Worm (Caenorhabditis elegans) whole organism, L1 larva: ENCODE measurements around the gene srb-17.

Experiments used
- C04F5.9 ChIP-seq: sonication (generic microtip); optimal IDR thresholded peaks from 2 replicates; lab custom pipeline; 2016; ENCODE audit warnings: missing genetic modification characterization, missing compliant biosample characterization
- C16A3.4 ChIP-seq: fragments of 150-350 bp; optimal IDR thresholded peaks from 2 replicates; lab custom pipeline; 2014; ENCODE audit warnings: missing biosample characterization, missing genetic modification characterization
- C34B4.2 ChIP-seq: sonication (generic microtip); optimal IDR thresholded peaks from 2 replicates; lab custom pipeline; 2017; ENCODE audit warnings: mild to moderate bottlenecking, missing genetic modification characterization, missing compliant biosample characterization
- F16B12.6 ChIP-seq: fragments of 150-350 bp; optimal IDR thresholded peaks from 2 replicates; lab custom pipeline; 2014; ENCODE audit warnings: missing biosample characterization, missing genetic modification characterization
- Y116A8C.19 ChIP-seq: sonication (generic microtip); optimal IDR thresholded peaks from 2 replicates; lab custom pipeline; 2016; ENCODE audit warnings: missing compliant biosample characterization, missing genetic modification characterization, borderline replicate concordance
- aha-1 ChIP-seq: fragments of 150-350 bp; optimal IDR thresholded peaks from 2 replicates; lab custom pipeline; 2014; ENCODE audit warnings: missing biosample characterization, missing genetic modification characterization
- alr-1 ChIP-seq: fragments of 200-800 bp; sonication (Bioruptor generic); optimal IDR thresholded peaks from 2 replicates; lab custom pipeline; 2018; ENCODE audit warnings: borderline replicate concordance, mild to moderate bottlenecking, missing genetic modification characterization, missing compliant biosample characterization
- blmp-1 ChIP-seq: fragments of 150-350 bp; optimal IDR thresholded peaks from 2 replicates; lab custom pipeline; 2014; ENCODE audit warnings: missing biosample characterization, missing genetic modification characterization
- ceh-8 ChIP-seq: fragments of 200-800 bp; sonication (Bioruptor generic); optimal IDR thresholded peaks from 2 replicates; lab custom pipeline; 2018; ENCODE audit warnings: mild to moderate bottlenecking, missing genetic modification characterization, moderate library complexity, missing compliant biosample characterization
- ces-1 ChIP-seq: fragments of 150-350 bp; optimal IDR thresholded peaks from 2 replicates; lab custom pipeline; 2014; ENCODE audit warnings: missing biosample characterization, missing genetic modification reagents, missing genetic modification characterization
- dpl-1 ChIP-seq, 3 experiments: fragments of 150-350 bp in 2 of 3; sonication (generic microtip) in 1 of 3; optimal IDR thresholded peaks; 2 replicates each; lab custom pipeline; 2014 to 2017; ENCODE audit warnings: missing biosample characterization in 3 of 3, missing genetic modification characterization in 3 of 3, missing genetic modification reagents in 3 of 3
- efl-1 ChIP-seq, 4 experiments: fragments of 150-350 bp; optimal IDR thresholded peaks in 3 of 4; peaks in 1 of 4; 1 replicate in 1 of 4; 2 replicates in 3 of 4; lab custom pipeline; 2014; ENCODE audit warnings: missing biosample characterization in 2 of 4, missing genetic modification characterization in 2 of 4, missing genetic modification reagents in 2 of 4
- egl-13 ChIP-seq: sonication (generic microtip); optimal IDR thresholded peaks from 2 replicates; lab custom pipeline; 2016; ENCODE audit warnings: missing genotype, missing genetic modification reagents, missing genetic modification characterization, missing compliant biosample characterization
- egl-27 ChIP-seq, 2 experiments: fragments of 150-350 bp in 1 of 2; sonication (generic microtip); optimal IDR thresholded peaks; 3 replicates each; lab custom pipeline; 2017 to 2018; ENCODE audit warnings: missing biosample characterization in 2 of 2, missing genetic modification characterization in 2 of 2, missing genetic modification reagents in 2 of 2
- elt-2 ChIP-seq: sonication (generic microtip); optimal IDR thresholded peaks from 2 replicates; lab custom pipeline; 2016; ENCODE audit warnings: missing genetic modification characterization, mild to moderate bottlenecking, inconsistent platforms, missing compliant biosample characterization, missing genetic modification reagents
- ets-5 ChIP-seq: fragments of 200-800 bp; sonication (Bioruptor generic); IDR thresholded peaks from 2 replicates; pipeline ENCODE4 v1.3.6; 2022; ENCODE audit warnings: missing genetic modification characterization, missing compliant biosample characterization
- fkh-10 ChIP-seq: sonication (generic microtip); optimal IDR thresholded peaks from 2 replicates; lab custom pipeline; 2017; ENCODE audit warnings: missing biosample characterization, missing genetic modification reagents, missing genetic modification characterization
- fkh-4 ChIP-seq: sonication (generic microtip); optimal IDR thresholded peaks from 2 replicates; lab custom pipeline; 2016; ENCODE audit warnings: missing compliant biosample characterization, missing genetic modification characterization, borderline replicate concordance
- fkh-8 ChIP-seq: sonication (generic microtip); optimal IDR thresholded peaks from 2 replicates; lab custom pipeline; 2016; ENCODE audit warnings: mild to moderate bottlenecking, missing genetic modification characterization, missing compliant biosample characterization
- irx-1 ChIP-seq: sonication (generic microtip); optimal IDR thresholded peaks from 2 replicates; lab custom pipeline; 2016; ENCODE audit warnings: missing genetic modification characterization, missing compliant biosample characterization
- jun-1 ChIP-seq: fragments of 150-350 bp; optimal IDR thresholded peaks from 2 replicates; lab custom pipeline; 2014; ENCODE audit warnings: missing biosample characterization, missing genetic modification reagents, missing genetic modification characterization
- lin-13 ChIP-seq: fragments of 150-350 bp; optimal IDR thresholded peaks from 2 replicates; lab custom pipeline; 2014; ENCODE audit warnings: missing biosample characterization, missing genetic modification reagents, missing genetic modification characterization
- lin-14 ChIP-seq: fragments of 200-800 bp; sonication (Bioruptor generic); optimal IDR thresholded peaks from 2 replicates; lab custom pipeline; 2018; ENCODE audit warnings: mild to moderate bottlenecking, missing genetic modification characterization, moderate library complexity, missing compliant biosample characterization
- lir-3 ChIP-seq: sonication (generic microtip); optimal IDR thresholded peaks from 2 replicates; lab custom pipeline; 2016; ENCODE audit warnings: mild to moderate bottlenecking, missing genetic modification characterization, moderate library complexity, missing compliant biosample characterization; ENCODE audit not compliant: poor library complexity
- mab-9 ChIP-seq: fragments of 200-800 bp; sonication (Bioruptor generic); IDR thresholded peaks from 2 replicates; pipeline ENCODE4 v1.3.6; 2022; ENCODE audit warnings: missing genetic modification reagents, missing genetic modification characterization, missing compliant biosample characterization
- mdl-1 ChIP-seq, 2 experiments: fragments of 150-350 bp; optimal IDR thresholded peaks; 2 replicates each; lab custom pipeline; 2014 to 2017; ENCODE audit warnings: missing biosample characterization in 2 of 2, missing genetic modification characterization in 2 of 2, inconsistent platforms in 1 of 2
- mef-2 ChIP-seq: fragments of 150-350 bp; optimal IDR thresholded peaks from 2 replicates; lab custom pipeline; 2014; ENCODE audit warnings: missing biosample characterization, missing genetic modification characterization
- mep-1 ChIP-seq: fragments of 150-350 bp; optimal IDR thresholded peaks from 2 replicates; lab custom pipeline; 2014; ENCODE audit warnings: missing biosample characterization, missing genetic modification characterization
- nhr-11 ChIP-seq: fragments of 150-350 bp; optimal IDR thresholded peaks from 2 replicates; lab custom pipeline; 2014; ENCODE audit warnings: missing biosample characterization, missing genetic modification characterization
- nhr-12 ChIP-seq: sonication (generic microtip); optimal IDR thresholded peaks from 2 replicates; lab custom pipeline; 2017; ENCODE audit warnings: missing biosample characterization, missing genetic modification characterization
- nhr-237 ChIP-seq: fragments of 150-350 bp; optimal IDR thresholded peaks from 2 replicates; lab custom pipeline; 2014; ENCODE audit warnings: missing biosample characterization, missing genetic modification characterization
- nhr-28 ChIP-seq: fragments of 150-350 bp; optimal IDR thresholded peaks from 2 replicates; lab custom pipeline; 2014; ENCODE audit warnings: missing biosample characterization, missing genetic modification characterization
- nhr-47 ChIP-seq: sonication (generic microtip); optimal IDR thresholded peaks from 2 replicates; lab custom pipeline; 2016; ENCODE audit warnings: mild to moderate bottlenecking, missing genetic modification characterization, moderate library complexity, missing compliant biosample characterization
- nhr-84 ChIP-seq: sonication (generic microtip); optimal IDR thresholded peaks from 2 replicates; lab custom pipeline; 2017; ENCODE audit warnings: missing biosample characterization, missing genetic modification characterization
- nhr-85 ChIP-seq: sonication (generic microtip); peaks from one replicate; lab custom pipeline; 2016; ENCODE audit warnings: missing genetic modification characterization, inconsistent platforms, missing compliant biosample characterization
- pag-3 ChIP-seq: sonication (generic microtip); optimal IDR thresholded peaks from 2 replicates; lab custom pipeline; 2017; ENCODE audit warnings: missing genetic modification characterization, mild to moderate bottlenecking, missing compliant biosample characterization, antibody characterized with exemption, borderline replicate concordance; ENCODE audit not compliant: insufficient read depth
- pax-3 ChIP-seq: fragments of 200-800 bp; sonication (Bioruptor generic); optimal IDR thresholded peaks from 2 replicates; lab custom pipeline; 2018; ENCODE audit warnings: mild to moderate bottlenecking, missing genetic modification characterization, moderate library complexity, missing compliant biosample characterization
- rnt-1 ChIP-seq: sonication (generic microtip); optimal IDR thresholded peaks from 2 replicates; lab custom pipeline; 2016; ENCODE audit warnings: mild to moderate bottlenecking, missing genetic modification characterization, moderate library complexity, missing compliant biosample characterization
- snu-23 ChIP-seq: sonication (generic microtip); optimal IDR thresholded peaks from 2 replicates; lab custom pipeline; 2016; ENCODE audit warnings: missing genetic modification characterization, missing compliant biosample characterization
- sptf-1 ChIP-seq: fragments of 150-350 bp; optimal IDR thresholded peaks from 2 replicates; lab custom pipeline; 2014; ENCODE audit warnings: missing biosample characterization, missing genetic modification characterization
- sup-37 ChIP-seq: fragments of 200-800 bp; sonication (Bioruptor generic); optimal IDR thresholded peaks from 2 replicates; lab custom pipeline; 2018; ENCODE audit warnings: mild to moderate bottlenecking, missing genetic modification characterization, missing compliant biosample characterization
- swsn-7 ChIP-seq: sonication (generic microtip); optimal IDR thresholded peaks from 2 replicates; lab custom pipeline; 2016; ENCODE audit warnings: missing genetic modification characterization, missing compliant biosample characterization
- unc-130 ChIP-seq: fragments of 150-350 bp; optimal IDR thresholded peaks from 2 replicates; lab custom pipeline; 2017; ENCODE audit warnings: missing biosample characterization, missing genetic modification characterization, inconsistent platforms
- unc-30 ChIP-seq: sonication (generic microtip); optimal IDR thresholded peaks from 2 replicates; lab custom pipeline; 2017; ENCODE audit warnings: missing biosample characterization, missing genetic modification characterization
- unc-98 ChIP-seq: fragments of 200-800 bp; sonication (Bioruptor generic); IDR thresholded peaks from 2 replicates; pipeline ENCODE4 v1.3.6; 2022; ENCODE audit warnings: missing genetic modification characterization, missing compliant biosample characterization
- xbp-1 ChIP-seq: sonication (generic microtip); optimal IDR thresholded peaks from 2 replicates; lab custom pipeline; 2016; ENCODE audit warnings: missing genetic modification characterization, missing compliant biosample characterization
- zag-1 ChIP-seq: fragments of 150-350 bp; optimal IDR thresholded peaks from 2 replicates; lab custom pipeline; 2014; ENCODE audit warnings: missing biosample characterization, missing genetic modification characterization
- ztf-11 ChIP-seq, 2 experiments: sonication (generic microtip); optimal IDR thresholded peaks; 2 replicates each; lab custom pipeline; 2016 to 2017; ENCODE audit warnings: missing genetic modification characterization in 2 of 2, missing biosample characterization in 1 of 2, missing compliant biosample characterization in 1 of 2
- ztf-4 ChIP-seq: fragments of 150-350 bp; optimal IDR thresholded peaks from 2 replicates; lab custom pipeline; 2014; ENCODE audit warnings: missing biosample characterization, missing genetic modification characterization

srb-17 gene

DNA sequence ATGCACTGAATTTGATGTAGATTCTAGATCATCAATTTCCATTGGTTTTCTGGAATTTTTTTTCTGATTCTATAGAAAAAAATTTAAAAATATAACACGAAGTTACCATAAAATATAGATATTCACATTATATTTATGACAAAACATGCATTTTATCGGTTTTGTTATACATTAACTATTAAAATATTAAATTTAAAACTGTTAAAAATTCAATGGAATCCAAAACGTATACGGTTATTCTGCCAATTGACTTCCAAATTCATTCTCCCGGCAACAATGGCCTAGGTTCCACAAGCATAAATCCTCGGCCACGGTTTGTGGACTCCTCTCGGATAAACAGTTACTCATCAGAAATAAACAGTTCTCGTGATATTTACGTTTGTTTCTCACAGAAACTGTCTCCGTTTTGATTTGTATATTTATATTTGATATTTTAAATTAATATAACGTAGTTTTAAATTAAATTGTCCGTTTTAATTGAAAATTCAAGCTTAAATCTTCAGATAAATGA lies 26.6 kb upstream of the srb-17 start, which contains the start of the genes F01D4.5 and ced-5 (continued):
- TF ChIP-seq lin-14, result peak; percentile 92
- peak in 1 of 2 experiments; percentile 70 for TF ChIP-seq mdl-1 (tag; optimal IDR thresholded peaks at IDR 0.05; lab: Kevin White, UChicago)
- peak; percentile 35 for TF ChIP-seq C34B4.2 (tag; lab: Kevin White, UChicago)
- peak; percentile 68 for TF ChIP-seq lin-13 (GFP tag; lab: Kevin White, UChicago)
- TF ChIP-seq elt-2 (tag; lab: Kevin White, UChicago), result peak; percentile 91
- peak; percentile 92 for TF ChIP-seq mep-1 (tag; lab: Kevin White, UChicago)
- peak; percentile 87 for TF ChIP-seq mab-9 (GFP tag; lab: Robert Waterston, UW)
- TF ChIP-seq swsn-7, result peak; percentile 90
- TF ChIP-seq efl-1 (optimal IDR thresholded peaks at IDR 0.05; lab: Kevin White, UChicago), result peak; percentile 69 to 80
- peak; percentile 81 to 97 for TF ChIP-seq efl-1 (GFP tag; optimal IDR thresholded peaks at IDR 0.05 in 1 of 2; lab: Kevin White, UChicago)
- peak; percentile 21 for TF ChIP-seq pag-3 (tag; lab: Kevin White, UChicago)
- peak; percentile 95 for TF ChIP-seq pax-3
- TF ChIP-seq lir-3 (tag; lab: Kevin White, UChicago), result peak; percentile 98
- TF ChIP-seq aha-1 (tag; lab: Kevin White, UChicago), result no peak
- no peak for TF ChIP-seq nhr-28 (tag; lab: Kevin White, UChicago)
- TF ChIP-seq nhr-47 (tag; lab: Kevin White, UChicago), result peak; percentile 94
- TF ChIP-seq C04F5.9 (tag; lab: Kevin White, UChicago), result peak; percentile 92
- peak; percentile 100 for TF ChIP-seq rnt-1 (tag; lab: Kevin White, UChicago)
- TF ChIP-seq zag-1, result no peak
- TF ChIP-seq snu-23 (GFP tag; lab: Kevin White, UChicago), result peak; percentile 88
- no peak for TF ChIP-seq alr-1 (tag; lab: Kevin White, UChicago)
- TF ChIP-seq jun-1 (tag; lab: Kevin White, UChicago), result peak; percentile 58
- TF ChIP-seq sptf-1 (tag; lab: Kevin White, UChicago), result no peak
- TF ChIP-seq ceh-8 (GFP tag; lab: Kevin White, UChicago), result peak; percentile 88
- peak; percentile 54 for TF ChIP-seq blmp-1 (tag; lab: Kevin White, UChicago)
- TF ChIP-seq dpl-1 (GFP tag; optimal IDR thresholded peaks at IDR 0.05; lab: Kevin White, UChicago), result peak; percentile 56 to 80 (median 80)
- TF ChIP-seq sup-37 (GFP tag; lab: Kevin White, UChicago), result peak; percentile 83
- TF ChIP-seq ets-5 (GFP tag; lab: Robert Waterston, UW), result no peak
- peak; percentile 21 for TF ChIP-seq F16B12.6 (tag; lab: Kevin White, UChicago)
- TF ChIP-seq fkh-4, result peak; percentile 99
- TF ChIP-seq xbp-1, result peak; percentile 92
- no peak for TF ChIP-seq nhr-11 (tag; lab: Kevin White, UChicago)
- peak; percentile 96 for TF ChIP-seq egl-13
- TF ChIP-seq ztf-11 (tag; optimal IDR thresholded peaks at IDR 0.05; lab: Kevin White, UChicago), result peak in 1 of 2 experiments; percentile 97
- TF ChIP-seq mef-2 (tag; lab: Kevin White, UChicago), result no peak
- TF ChIP-seq unc-30 (tag; lab: Kevin White, UChicago), result no peak
- TF ChIP-seq ztf-4, result peak; percentile 58
- TF ChIP-seq nhr-84 (tag; lab: Kevin White, UChicago), result no peak
- TF ChIP-seq C16A3.4, result peak; percentile 74
- TF ChIP-seq irx-1 (tag; lab: Kevin White, UChicago), result peak; percentile 99
- TF ChIP-seq unc-98 (GFP tag; lab: Robert Waterston, UW), result peak; percentile 90
- no peak for TF ChIP-seq ces-1
- TF ChIP-seq unc-130 (tag; lab: Kevin White, UChicago), result peak; percentile 36
- no peak for TF ChIP-seq nhr-237 (tag; lab: Kevin White, UChicago)
- no peak for TF ChIP-seq egl-27 (tag; optimal IDR thresholded peaks at IDR 0.05; lab: Kevin White, UChicago)
- peak; percentile 97 for TF ChIP-seq nhr-85
- TF ChIP-seq nhr-12 (tag; lab: Kevin White, UChicago), result no peak
- TF ChIP-seq Y116A8C.19 (tag; lab: Kevin White, UChicago), result peak; percentile 94
- TF ChIP-seq fkh-8, result peak; percentile 84
- TF ChIP-seq fkh-10 (GFP tag; lab: Kevin White, UChicago), result no peak
